Fruit fly (Drosophila melanogaster): ENCODE measurements around the gene Josd.
A peak's percentile ranks its signal among the peaks of the same experiment; 100 is the strongest.

Gene Josd

dm6 chrX:6287842-6288241 lies 26.9 kb downstream of the Josd start, which contains the start of the genes Top3beta and wuho (continued):
- TF ChIP-seq CG4820 (GFP tag; optimal IDR thresholded peaks at IDR 0.05) (no peak), slp2 (GFP tag; optimal IDR thresholded peaks at IDR 0.05) (no peak), CG14050 (GFP tag; IDR thresholded peaks at IDR 0.05) (no peak), Doc2 (GFP tag; IDR thresholded peaks at IDR 0.05) (no peak), CG10147 (GFP tag; optimal IDR thresholded peaks at IDR 0.05) (peak; percentile 14), MTF-1 (GFP tag; optimal IDR thresholded peaks at IDR 0.05; ENCODE audit: borderline replicate concordance) (peak; percentile 11), chif (GFP tag; optimal IDR thresholded peaks at IDR 0.05) (no peak), rib (GFP tag; IDR thresholded peaks at IDR 0.05) (no peak), CG7357 (GFP tag; IDR thresholded peaks at IDR 0.05) (no peak), CG14014 (GFP tag; IDR thresholded peaks at IDR 0.05) (no peak; the same call in 1 of the 2 replicates), CG4404 (GFP tag; IDR thresholded peaks at IDR 0.05) (no peak), insv (GFP tag; optimal IDR thresholded peaks at IDR 0.05) (peak in 1 of 2 experiments; percentile 80), Bgb (GFP tag; IDR thresholded peaks at IDR 0.05; ENCODE audit: partially characterized antibody) (peak; percentile 83), CG8478 (optimal IDR thresholded peaks at IDR 0.05) (no peak), Dfd (GFP tag; optimal IDR thresholded peaks at IDR 0.05) (no peak), tll (GFP tag; optimal IDR thresholded peaks at IDR 0.05) (no peak), exex (tag; optimal IDR thresholded peaks at IDR 0.05) (no peak), eyg (GFP tag; optimal IDR thresholded peaks at IDR 0.05) (peak; percentile 13), NC2α (GFP tag; optimal IDR thresholded peaks at IDR 0.05) (no peak), ap (GFP tag; IDR thresholded peaks at IDR 0.05) (no peak), Hr51 (GFP tag; optimal IDR thresholded peaks at IDR 0.05) (peak in 1 of 2 experiments; percentile 28), CG4360 (GFP tag; IDR thresholded peaks at IDR 0.05) (no peak), cad (GFP tag; optimal IDR thresholded peaks at IDR 0.05) (no peak), CG10209 (GFP tag; optimal IDR thresholded peaks at IDR 0.05) (peak; percentile 44), CG2199 (GFP tag; IDR thresholded peaks at IDR 0.05) (no peak), Oli (tag; optimal IDR thresholded peaks at IDR 0.05) (no peak), ranshi (GFP tag; IDR thresholded peaks at IDR 0.05) (no peak), CG13775 (GFP tag; optimal IDR thresholded peaks at IDR 0.05) (no peak), CkIIα-i1 (GFP tag; IDR thresholded peaks at IDR 0.05) (no peak), prd (optimal IDR thresholded peaks at IDR 0.05) (no peak), prd (GFP tag; IDR thresholded peaks at IDR 0.05) (0 out of 3 replicates have a peak, but pooled peaks have one; percentile 35), CG32772 (GFP tag; IDR thresholded peaks at IDR 0.05) (no peak), ind (GFP tag; optimal IDR thresholded peaks at IDR 0.05) (peak; percentile 23), tup (GFP tag; optimal IDR thresholded peaks at IDR 0.05) (no peak), CG14667 (GFP tag; IDR thresholded peaks at IDR 0.05) (no peak), Side (GFP tag; optimal IDR thresholded peaks at IDR 0.05) (peak; percentile 46), CG2116 (GFP tag; optimal IDR thresholded peaks at IDR 0.05) (peak; percentile 86), chn (GFP tag; optimal IDR thresholded peaks at IDR 0.05) (peak; percentile 8), Mad (GFP tag; optimal IDR thresholded peaks at IDR 0.05) (peak; percentile 43), Opbp (GFP tag; IDR thresholded peaks at IDR 0.05; ENCODE audit: partially characterized antibody) (peak; percentile 71), CG16779 (GFP tag; IDR thresholded peaks at IDR 0.05) (no peak), MESR4 (GFP tag; optimal IDR thresholded peaks at IDR 0.05) (peak; percentile 98), fru (optimal IDR thresholded peaks at IDR 0.05) (no peak), lab (GFP tag; optimal IDR thresholded peaks at IDR 0.05) (no peak), z (GFP tag; IDR thresholded peaks at IDR 0.05) (no peak), tio (GFP tag; optimal IDR thresholded peaks at IDR 0.05) (no peak), C15 (GFP tag; IDR thresholded peaks at IDR 0.05) (no peak), chm (GFP tag; IDR thresholded peaks at IDR 0.05) (peak; percentile 28; the same call in 1 of the 2 replicates), CG14441 (GFP tag; IDR thresholded peaks at IDR 0.05) (0 out of 2 replicates have a peak, but pooled peaks have one; percentile 4), CG31441 (GFP tag; IDR thresholded peaks at IDR 0.05) (no peak), shn (GFP tag; optimal IDR thresholded peaks at IDR 0.05) (peak; percentile 6), ken (GFP tag; IDR thresholded peaks at IDR 0.05) (no peak), CG7745 (tag; optimal IDR thresholded peaks at IDR 0.05) (no peak)
